Fruit fly (Drosophila melanogaster): ENCODE results near the gene Lrpprc2.

Lrpprc2 gene

DNA sequence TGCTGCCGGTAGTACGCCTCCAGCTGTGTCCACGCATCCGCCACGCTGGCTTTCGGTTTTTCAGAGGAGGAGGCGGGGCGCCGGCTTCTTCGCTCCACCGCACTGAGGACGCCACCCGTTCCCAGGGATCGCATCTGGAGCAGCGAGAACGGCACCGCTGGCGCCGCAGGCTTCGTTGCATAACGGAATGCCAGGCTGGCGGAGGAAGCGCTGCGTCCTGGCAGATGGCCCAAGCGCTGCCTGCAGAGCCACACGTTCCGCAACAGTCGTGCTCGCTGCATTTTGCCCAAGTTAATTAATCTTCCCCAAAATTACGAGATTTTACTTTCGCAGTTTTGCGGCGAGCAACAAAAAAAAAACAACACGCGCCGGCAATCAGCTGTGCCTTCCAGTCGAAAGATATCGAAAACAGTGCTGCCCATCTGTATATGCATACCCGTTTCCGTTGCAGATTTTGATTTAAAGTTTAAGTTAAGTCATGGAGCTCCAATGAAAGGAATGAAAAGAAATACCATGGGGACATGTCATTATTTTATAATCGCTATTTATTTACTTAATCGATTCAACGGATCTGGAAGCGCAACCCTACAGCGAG lies at the start of gene Lrpprc2:
TSS of gene Lrpprc2 (minus strand) at position 340 of the 595 bp plus-strand sequence.
- TF ChIP-seq Mnt (GFP tag; optimal IDR thresholded peaks at IDR 0.05) (peak; percentile 7), kay (GFP tag; ENCODE audit: borderline replicate concordance) (no peak), cic (GFP tag; optimal IDR thresholded peaks at IDR 0.05) (no peak), Crg-1 (GFP tag; optimal IDR thresholded peaks at IDR 0.05) (peak; percentile 3), bab1 (GFP tag; optimal IDR thresholded peaks at IDR 0.05) (peak; percentile 25)

DNA sequence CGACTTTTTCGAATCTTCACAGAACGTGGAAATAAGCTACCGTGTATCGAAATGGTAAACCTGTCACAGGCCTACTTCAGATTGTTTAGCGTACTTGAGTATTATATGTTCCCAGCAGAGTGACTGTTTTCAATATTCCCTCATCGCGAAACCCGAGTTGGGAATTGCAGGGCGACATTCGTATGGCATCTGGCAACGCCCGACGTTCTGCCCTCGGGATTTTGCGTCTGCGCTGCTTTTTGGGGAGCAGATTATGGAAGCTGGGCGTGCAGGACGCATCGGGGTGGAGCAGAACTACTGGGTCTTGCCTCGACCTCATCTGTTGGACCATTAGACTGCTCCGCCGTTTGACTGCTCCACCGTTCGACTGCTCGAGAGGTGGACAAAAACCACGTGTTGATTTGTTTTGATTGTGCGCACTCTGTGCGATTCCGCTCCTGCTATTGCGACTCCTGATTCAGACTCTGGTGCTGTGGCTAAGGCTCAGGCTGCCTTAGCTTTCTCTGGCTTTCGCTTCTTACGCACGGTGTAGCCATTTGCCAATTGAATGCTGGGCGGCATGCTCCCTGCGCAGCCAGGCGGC lies 47.9 kb upstream of the Lrpprc2 start:
- TF ChIP-seq CG11617 (GFP tag; optimal IDR thresholded peaks at IDR 0.05) (no peak), pad (GFP tag; optimal IDR thresholded peaks at IDR 0.05) (no peak), cic (GFP tag; optimal IDR thresholded peaks at IDR 0.05) (no peak), bab1 (GFP tag; optimal IDR thresholded peaks at IDR 0.05) (no peak), CG7045 (GFP tag; optimal IDR thresholded peaks at IDR 0.05) (peak; percentile 25), Clk (GFP tag; optimal IDR thresholded peaks at IDR 0.05) (no peak), CG5204 (GFP tag; optimal IDR thresholded peaks at IDR 0.05) (peak; percentile 17), CG12768 (GFP tag; optimal IDR thresholded peaks at IDR 0.05) (no peak), Mnt (GFP tag; optimal IDR thresholded peaks at IDR 0.05) (no peak), tj (GFP tag; optimal IDR thresholded peaks at IDR 0.05) (no peak), Hr96 (GFP tag; optimal IDR thresholded peaks at IDR 0.05) (peak; percentile 57), cnc (optimal IDR thresholded peaks at IDR 0.05) (no peak), CG7101 (tag; optimal IDR thresholded peaks at IDR 0.05) (peak; percentile 7), kay (GFP tag; ENCODE audit: borderline replicate concordance) (no peak)

DNA sequence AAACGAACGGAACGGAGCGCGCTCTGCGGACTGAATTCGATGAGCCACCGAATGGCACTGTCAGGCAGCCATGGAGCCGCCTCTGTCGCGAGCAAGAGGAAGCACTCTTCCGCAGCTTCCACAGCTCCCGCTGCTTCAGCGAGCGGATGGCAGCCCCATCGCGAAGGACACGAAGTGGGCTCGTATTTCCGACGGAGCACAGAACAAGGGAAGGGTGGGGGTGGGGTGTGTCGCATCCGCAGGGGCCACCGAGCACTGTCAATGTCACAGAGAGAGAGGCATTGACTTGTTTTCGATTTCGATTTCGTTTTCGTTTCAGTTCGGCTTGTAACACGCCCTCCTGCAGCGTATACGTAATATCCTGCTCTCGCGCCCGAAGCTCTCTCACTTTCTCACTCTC lies 47.3 kb upstream of the Lrpprc2 start, which contains the start of gene Nmdar2:
TSS of gene Nmdar2 (minus strand) at position 59 of the 400 bp plus-strand sequence.
- TF ChIP-seq kay (GFP tag; ENCODE audit: borderline replicate concordance) = no peak
- TF ChIP-seq CG1620 (GFP tag; optimal IDR thresholded peaks at IDR 0.05) = no peak
- no peak for TF ChIP-seq Clk (GFP tag; optimal IDR thresholded peaks at IDR 0.05)
- TF ChIP-seq toe (GFP tag; optimal IDR thresholded peaks at IDR 0.05) = no peak
- no peak for TF ChIP-seq bab1 (GFP tag; optimal IDR thresholded peaks at IDR 0.05)
- TF ChIP-seq CG7101 (tag; optimal IDR thresholded peaks at IDR 0.05) = no peak
- TF ChIP-seq Crg-1 (GFP tag; optimal IDR thresholded peaks at IDR 0.05) = no peak
- TF ChIP-seq tj (GFP tag; optimal IDR thresholded peaks at IDR 0.05) = no peak
- no peak for TF ChIP-seq Hr96 (GFP tag; optimal IDR thresholded peaks at IDR 0.05)
- TF ChIP-seq Mnt (GFP tag; optimal IDR thresholded peaks at IDR 0.05) = no peak
- no peak for TF ChIP-seq cic (GFP tag; optimal IDR thresholded peaks at IDR 0.05)
- TF ChIP-seq cnc (optimal IDR thresholded peaks at IDR 0.05) = no peak
- no peak for TF ChIP-seq CG7045 (GFP tag; optimal IDR thresholded peaks at IDR 0.05)
- no peak for TF ChIP-seq ovo (GFP tag; optimal IDR thresholded peaks at IDR 0.05)
- TF ChIP-seq CG11617 (GFP tag; optimal IDR thresholded peaks at IDR 0.05) = no peak
- TF ChIP-seq pad (GFP tag; optimal IDR thresholded peaks at IDR 0.05) = no peak
- no peak for TF ChIP-seq CG5204 (GFP tag; optimal IDR thresholded peaks at IDR 0.05)

DNA sequence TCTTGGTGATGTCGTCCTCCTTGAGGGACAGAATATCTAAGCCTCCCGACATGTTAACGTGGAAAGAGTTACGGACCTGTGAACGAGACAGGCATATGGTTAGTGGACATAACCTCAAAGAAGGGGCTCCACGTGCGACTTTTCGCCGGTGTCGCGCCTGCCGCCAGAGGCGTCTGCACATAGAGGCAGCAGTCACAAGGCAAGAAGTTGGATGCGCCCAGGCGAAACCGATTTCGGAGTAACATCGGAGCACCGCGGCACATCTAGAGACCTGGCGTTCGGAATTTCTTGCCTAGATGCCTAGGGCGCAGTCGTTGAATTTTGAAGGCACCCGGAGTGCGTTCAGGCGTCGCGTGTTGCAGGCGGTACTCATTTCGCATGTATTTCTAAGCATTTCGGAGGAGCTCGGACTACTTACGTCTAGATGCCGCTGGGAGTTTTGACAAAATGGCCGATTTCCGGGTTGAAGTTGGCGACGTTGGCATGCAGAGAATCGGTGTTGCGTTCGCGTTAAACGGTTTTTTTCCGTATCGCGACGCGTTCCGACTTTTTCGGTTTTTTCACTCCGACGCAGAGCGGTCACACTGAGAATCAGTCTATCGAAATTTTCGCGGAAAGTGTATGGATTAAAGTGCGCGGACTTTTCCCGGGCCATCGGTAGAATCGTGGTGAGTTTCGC lies 22.6 kb upstream of the Lrpprc2 start, which contains the start of the genes sta and inc:
TSS of gene sta (minus strand) at position 574 of the 679 bp plus-strand sequence.
TSS of gene inc (plus strand) at position 640 of the 679 bp plus-strand sequence.
- TF ChIP-seq Clk (GFP tag; optimal IDR thresholded peaks at IDR 0.05) = peak; percentile 5
- TF ChIP-seq Hr96 (GFP tag; optimal IDR thresholded peaks at IDR 0.05) = peak; percentile 77
- TF ChIP-seq pad (GFP tag; optimal IDR thresholded peaks at IDR 0.05) = peak; percentile 76
- TF ChIP-seq CG11617 (GFP tag; optimal IDR thresholded peaks at IDR 0.05) = peak; percentile 75
- peak; percentile 72 for TF ChIP-seq CG33017 (tag; optimal IDR thresholded peaks at IDR 0.05)
- peak; percentile 70 for TF ChIP-seq CG14711 (tag; optimal IDR thresholded peaks at IDR 0.05)
- TF ChIP-seq CG7045 (GFP tag; optimal IDR thresholded peaks at IDR 0.05) = peak; percentile 3
- no peak for TF ChIP-seq CG12768 (GFP tag; optimal IDR thresholded peaks at IDR 0.05)
- TF ChIP-seq tj (GFP tag; optimal IDR thresholded peaks at IDR 0.05) = peak; percentile 62
- no peak for TF ChIP-seq cnc (optimal IDR thresholded peaks at IDR 0.05)
- peak; percentile 24 for TF ChIP-seq cic (GFP tag; optimal IDR thresholded peaks at IDR 0.05)
- peak; percentile 71 for TF ChIP-seq Crg-1 (GFP tag; optimal IDR thresholded peaks at IDR 0.05)
- peak; percentile 75 for TF ChIP-seq CG1620 (GFP tag; optimal IDR thresholded peaks at IDR 0.05)
- TF ChIP-seq toe (GFP tag; optimal IDR thresholded peaks at IDR 0.05) = no peak
- TF ChIP-seq Mnt (GFP tag; optimal IDR thresholded peaks at IDR 0.05) = peak; percentile 95
- TF ChIP-seq CG7101 (tag; optimal IDR thresholded peaks at IDR 0.05) = peak; percentile 89
- TF ChIP-seq ovo (GFP tag; optimal IDR thresholded peaks at IDR 0.05) = peak; percentile 61
- peak; percentile 92 for TF ChIP-seq bab1 (GFP tag; optimal IDR thresholded peaks at IDR 0.05)
- no peak for TF ChIP-seq CG5204 (GFP tag; optimal IDR thresholded peaks at IDR 0.05)
- TF ChIP-seq kay (GFP tag; ENCODE audit: borderline replicate concordance) = no peak

DNA sequence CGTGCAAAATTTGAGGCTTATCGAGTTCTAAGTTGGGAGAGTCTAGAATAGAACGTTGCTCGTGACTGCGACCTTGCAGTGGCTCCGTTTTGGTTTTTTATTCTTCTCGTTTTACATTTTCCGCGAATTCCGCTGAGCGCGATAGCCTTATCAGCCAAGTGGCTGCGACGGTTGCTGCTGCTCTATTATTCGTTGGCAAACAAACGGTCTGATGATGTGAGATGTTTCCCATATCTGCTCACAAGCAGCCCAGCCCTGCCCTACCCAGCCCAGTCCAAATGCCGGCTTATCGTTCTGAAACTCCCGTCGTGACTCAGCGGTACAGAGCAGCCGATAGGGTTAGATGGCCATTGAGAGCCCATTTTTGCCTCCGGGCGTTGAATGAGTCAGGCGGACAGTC lies 20.0 kb upstream of the Lrpprc2 start:
- peak; percentile 51 for TF ChIP-seq cic (GFP tag; optimal IDR thresholded peaks at IDR 0.05)
- TF ChIP-seq cnc (optimal IDR thresholded peaks at IDR 0.05) = peak in 1 of 2 experiments; percentile 30
- no peak for TF ChIP-seq CG7101 (tag; optimal IDR thresholded peaks at IDR 0.05)
- TF ChIP-seq CG12768 (GFP tag; optimal IDR thresholded peaks at IDR 0.05) = peak; percentile 10
- peak; percentile 12 for TF ChIP-seq Mnt (GFP tag; optimal IDR thresholded peaks at IDR 0.05)

Measured in whole organism, adult.